Worm (Caenorhabditis elegans) whole organism, L4 larva: ENCODE measurements around the gene nspe-5.

ENCODE experiments used
- F26F4.8 ChIP-seq: fragments of 200-800 bp; sonication (Bioruptor generic); conservative IDR thresholded peaks from 2 replicates; pipeline ENCODE4 v1.3.6; 2022; ENCODE audit warnings: missing genetic modification characterization, missing compliant biosample characterization
- F37D6.2 ChIP-seq: sonication (generic microtip); optimal IDR thresholded peaks from 2 replicates; lab custom pipeline; 2016; ENCODE audit warnings: mild to moderate bottlenecking, missing genetic modification characterization, missing compliant biosample characterization
- T20F7.1 ChIP-seq: fragments of 200-800 bp; sonication (Bioruptor generic); optimal IDR thresholded peaks from 2 replicates; lab custom pipeline; 2018; ENCODE audit warnings: mild to moderate bottlenecking, missing genetic modification characterization, missing compliant biosample characterization
- Y105C5A.15 ChIP-seq: fragments of 200-800 bp; sonication (Bioruptor generic); IDR thresholded peaks from 2 replicates; pipeline ENCODE4 v1.3.6; 2022; ENCODE audit warnings: missing genetic modification characterization, missing compliant biosample characterization
- Y48G9A.11 ChIP-seq: fragments of 200-800 bp; sonication (Bioruptor generic); IDR thresholded peaks from 2 replicates; pipeline ENCODE4 v1.3.6; 2022; ENCODE audit warnings: missing genetic modification reagents, missing genetic modification characterization, missing compliant biosample characterization
- Y5F2A.4 ChIP-seq: fragments of 200-800 bp; sonication (Bioruptor generic); optimal IDR thresholded peaks from 2 replicates; lab custom pipeline; 2018; ENCODE audit warnings: mild to moderate bottlenecking, missing genetic modification characterization, missing compliant biosample characterization
- ZK337.2 ChIP-seq: fragments of 200-800 bp; sonication (Bioruptor generic); IDR thresholded peaks from 2 replicates; pipeline ENCODE4 v1.3.6; 2022; ENCODE audit warnings: missing genetic modification reagents, missing genetic modification characterization, missing compliant biosample characterization
- ZK546.5 ChIP-seq, 2 experiments: sonication (generic microtip); optimal IDR thresholded peaks; 2 replicates each; lab custom pipeline; 2017; ENCODE audit warnings: missing biosample characterization in 2 of 2, missing genetic modification characterization in 2 of 2
- aly-2 ChIP-seq: sonication (generic microtip); optimal IDR thresholded peaks from 2 replicates; lab custom pipeline; 2018; ENCODE audit warnings: missing biosample characterization, missing genetic modification characterization
- ceh-20 ChIP-seq: fragments of 200-800 bp; sonication (Bioruptor generic); IDR thresholded peaks from 2 replicates; pipeline ENCODE4 v1.3.6; 2022; ENCODE audit warnings: missing genetic modification reagents, missing genetic modification characterization, missing compliant biosample characterization
- ceh-28 ChIP-seq: fragments of 150-350 bp; optimal IDR thresholded peaks from 2 replicates; lab custom pipeline; 2014; ENCODE audit warnings: missing biosample characterization, missing genetic modification reagents, missing genetic modification characterization
- cey-2 ChIP-seq: sonication (generic microtip); optimal IDR thresholded peaks from 3 replicates; lab custom pipeline; 2017; ENCODE audit warnings: missing genetic modification characterization, mild to moderate bottlenecking, missing compliant biosample characterization, antibody characterized with exemption, borderline replicate concordance; ENCODE audit not compliant: insufficient read depth
- daf-12 ChIP-seq: fragments of 150-350 bp; optimal IDR thresholded peaks from 2 replicates; lab custom pipeline; 2014; ENCODE audit warnings: missing biosample characterization, missing genetic modification reagents, missing genetic modification characterization
- dmd-8 ChIP-seq: fragments of 200-800 bp; sonication (Bioruptor generic); IDR thresholded peaks from 2 replicates; pipeline ENCODE4 v1.3.6; 2022; ENCODE audit warnings: missing genetic modification characterization, missing compliant biosample characterization
- dpl-1 ChIP-seq: fragments of 150-350 bp; optimal IDR thresholded peaks from 2 replicates; lab custom pipeline; 2014; ENCODE audit warnings: missing biosample characterization, missing genetic modification reagents, missing genetic modification characterization
- dve-1 ChIP-seq: sonication (generic microtip); optimal IDR thresholded peaks from 2 replicates; lab custom pipeline; 2017; ENCODE audit warnings: antibody characterized with exemption, mild to moderate bottlenecking, missing genetic modification characterization, missing compliant biosample characterization; ENCODE audit not compliant: insufficient read depth
- egl-43 ChIP-seq: fragments of 200-800 bp; sonication (Bioruptor generic); IDR thresholded peaks from 2 replicates; pipeline ENCODE4 v1.3.6; 2022; ENCODE audit warnings: missing genetic modification reagents, missing genetic modification characterization, missing compliant biosample characterization
- gei-8 ChIP-seq: fragments of 200-800 bp; sonication (Bioruptor generic); optimal IDR thresholded peaks from 2 replicates; lab custom pipeline; 2018; ENCODE audit warnings: mild to moderate bottlenecking, missing genetic modification characterization, missing compliant biosample characterization
- hif-1 ChIP-seq, 2 experiments: sonication (generic microtip); optimal IDR thresholded peaks; 2 replicates each; lab custom pipeline; 2016 to 2017; ENCODE audit warnings: missing compliant biosample characterization in 2 of 2, missing genetic modification characterization in 2 of 2, missing genetic modification reagents in 2 of 2, missing genotype in 2 of 2, mild to moderate bottlenecking in 1 of 2
- hlh-11 ChIP-seq: fragments of 200-800 bp; sonication (Bioruptor generic); optimal IDR thresholded peaks from 2 replicates; lab custom pipeline; 2018; ENCODE audit warnings: mild to moderate bottlenecking, missing genetic modification characterization, missing compliant biosample characterization
- hlh-30 ChIP-seq: sonication (generic microtip); optimal IDR thresholded peaks from 2 replicates; lab custom pipeline; 2017; ENCODE audit warnings: antibody characterized with exemption, mild to moderate bottlenecking, missing genetic modification characterization, missing compliant biosample characterization; ENCODE audit not compliant: insufficient read depth
- jun-1 ChIP-seq: fragments of 150-350 bp; optimal IDR thresholded peaks from 2 replicates; lab custom pipeline; 2014; ENCODE audit warnings: missing biosample characterization, missing genetic modification reagents, missing genetic modification characterization
- lim-7 ChIP-seq: fragments of 200-800 bp; sonication (Bioruptor generic); IDR thresholded peaks from 2 replicates; pipeline ENCODE4 v1.3.6; 2022; ENCODE audit warnings: missing genetic modification characterization, missing compliant biosample characterization
- lin-1 ChIP-seq: fragments of 200-800 bp; sonication (Bioruptor generic); IDR thresholded peaks from 2 replicates; pipeline ENCODE4 v1.3.6; 2022; ENCODE audit warnings: missing genetic modification reagents, missing genetic modification characterization, missing compliant biosample characterization
- lin-15B ChIP-seq: fragments of 150-350 bp; sonication (generic microtip); optimal IDR thresholded peaks from 3 replicates; lab custom pipeline; 2014; ENCODE audit warnings: missing biosample characterization, missing genetic modification characterization
- lin-38 ChIP-seq: fragments of 200-800 bp; sonication (Bioruptor generic); IDR thresholded peaks from 2 replicates; pipeline ENCODE4 v1.3.6; 2022; ENCODE audit warnings: missing genetic modification reagents, missing genetic modification characterization, missing compliant biosample characterization
- lir-3 ChIP-seq: sonication (generic microtip); optimal IDR thresholded peaks from 2 replicates; lab custom pipeline; 2016; ENCODE audit warnings: mild to moderate bottlenecking, missing genetic modification characterization, missing compliant biosample characterization
- madf-5 ChIP-seq, 2 experiments: fragments of 200-800 bp; sonication (Bioruptor generic); IDR thresholded peaks; 2 replicates each; pipeline ENCODE4 v1.3.6; 2022; ENCODE audit warnings: missing compliant biosample characterization in 2 of 2, missing genetic modification characterization in 2 of 2
- mdl-1 ChIP-seq, 2 experiments: fragments of 150-350 bp in 1 of 2; sonication (generic microtip) in 1 of 2; optimal IDR thresholded peaks; 2 replicates each; lab custom pipeline; 2014 to 2017; ENCODE audit warnings: missing biosample characterization in 2 of 2, missing genetic modification characterization in 2 of 2
- mdt-29 ChIP-seq: fragments of 200-800 bp; sonication (Bioruptor generic); IDR thresholded peaks from 2 replicates; pipeline ENCODE4 v1.3.6; 2022; ENCODE audit warnings: missing genetic modification reagents, missing genetic modification characterization, missing compliant biosample characterization
- nhr-111 ChIP-seq: fragments of 200-800 bp; sonication (Bioruptor generic); optimal IDR thresholded peaks from 2 replicates; lab custom pipeline; 2018; ENCODE audit warnings: mild to moderate bottlenecking, missing genetic modification characterization, missing compliant biosample characterization
- nhr-237 ChIP-seq: sonication (generic microtip); optimal IDR thresholded peaks from 2 replicates; lab custom pipeline; 2017; ENCODE audit warnings: missing biosample characterization, missing genetic modification characterization
- nhr-25 ChIP-seq: sonication (generic microtip); optimal IDR thresholded peaks from 2 replicates; lab custom pipeline; 2017; ENCODE audit warnings: missing genetic modification characterization, mild to moderate bottlenecking, missing compliant biosample characterization, antibody characterized with exemption, moderate library complexity, borderline replicate concordance; ENCODE audit not compliant: insufficient read depth
- saeg-2 ChIP-seq: fragments of 200-800 bp; sonication (Bioruptor generic); IDR thresholded peaks from 2 replicates; pipeline ENCODE4 v1.3.6; 2022; ENCODE audit warnings: missing genetic modification reagents, missing genetic modification characterization, missing compliant biosample characterization
- sdz-12 ChIP-seq: fragments of 200-800 bp; sonication (Bioruptor generic); optimal IDR thresholded peaks from 2 replicates; lab custom pipeline; 2018; ENCODE audit warnings: mild to moderate bottlenecking, missing genetic modification characterization, missing compliant biosample characterization
- snpc-4 ChIP-seq: fragments of 150-350 bp; optimal IDR thresholded peaks from 2 replicates; lab custom pipeline; 2014; ENCODE audit warnings: missing biosample characterization, missing genetic modification characterization
- spr-1 ChIP-seq: sonication (generic microtip); optimal IDR thresholded peaks from 2 replicates; lab custom pipeline; 2016; ENCODE audit warnings: mild to moderate bottlenecking, missing genetic modification characterization, missing compliant biosample characterization
- spr-3 ChIP-seq: fragments of 200-800 bp; sonication (Bioruptor generic); optimal IDR thresholded peaks from 2 replicates; lab custom pipeline; 2018; ENCODE audit warnings: mild to moderate bottlenecking, missing genetic modification characterization, missing compliant biosample characterization
- unc-62 ChIP-seq, 3 experiments: fragments of 150-350 bp in 1 of 3; sonication (generic microtip); optimal IDR thresholded peaks in 2 of 3; peaks in 1 of 3; 1 replicate in 1 of 3; 2 replicates in 2 of 3; lab custom pipeline; 2014 to 2017; ENCODE audit warnings: missing biosample characterization in 3 of 3, missing genetic modification characterization in 3 of 3, missing genetic modification reagents in 3 of 3, missing genotype in 1 of 3
- ztf-7 ChIP-seq: fragments of 150-350 bp; optimal IDR thresholded peaks from 2 replicates; lab custom pipeline; 2014; ENCODE audit warnings: missing biosample characterization, missing genetic modification characterization

Gene nspe-5

DNA sequence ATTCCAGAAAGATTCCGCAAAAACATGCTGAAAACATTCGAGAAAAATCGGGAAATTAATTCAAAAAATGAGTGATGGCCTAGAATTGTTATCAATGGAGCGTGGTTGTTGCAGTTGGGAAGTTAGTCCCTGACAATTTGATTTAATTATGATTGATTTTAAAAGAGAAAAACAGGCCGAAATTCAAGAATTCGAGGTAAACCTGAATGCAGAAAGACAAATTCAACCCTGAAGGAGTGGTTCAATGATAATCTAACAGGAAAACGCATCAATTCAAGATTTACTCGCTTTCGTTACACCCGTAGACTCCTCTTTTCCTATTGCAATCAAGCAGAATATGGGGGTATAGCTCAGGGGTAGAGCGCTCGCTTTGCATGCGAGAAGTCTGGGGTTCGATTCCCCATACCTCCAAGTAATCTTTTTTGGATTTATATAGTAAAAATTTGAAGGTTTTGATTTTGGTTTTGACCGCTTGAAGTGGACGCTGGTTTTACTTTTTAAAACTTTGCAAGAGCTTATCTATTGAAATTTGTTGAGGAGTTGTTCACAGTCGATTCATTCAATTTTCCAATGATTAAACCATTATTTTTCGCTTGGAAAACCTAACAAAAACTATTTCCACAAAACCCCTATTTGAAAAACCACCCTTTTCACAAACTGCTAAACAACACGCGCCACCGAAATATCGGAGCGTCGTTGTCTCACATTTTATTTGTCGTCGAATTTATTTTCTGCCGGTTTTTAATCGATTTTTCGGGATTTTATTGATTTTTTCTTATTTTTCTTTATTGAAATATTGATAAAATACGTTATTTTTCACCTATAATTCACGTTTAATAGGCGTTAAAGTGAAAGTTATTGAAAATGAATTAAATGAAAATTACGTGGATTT, 49.6 kb downstream of the nspe-5 start (continued):
- TF ChIP-seq hlh-30 (tag; lab: Kevin White, UChicago) (peak; percentile 44), T20F7.1 (peak; percentile 96), hlh-11 (tag; lab: Kevin White, UChicago) (peak; percentile 49), dve-1 (tag; lab: Kevin White, UChicago) (peak; percentile 67), daf-12 (tag; lab: Kevin White, UChicago) (no peak), dpl-1 (GFP tag; lab: Kevin White, UChicago) (peak; percentile 84), snpc-4 (no peak), hif-1 (tag; optimal IDR thresholded peaks at IDR 0.05; lab: Kevin White, UChicago) (peak in 1 of 2 experiments; percentile 83), jun-1 (tag; lab: Kevin White, UChicago) (no peak), madf-5 (GFP tag; IDR thresholded peaks at IDR 0.05; lab: Robert Waterston, UW) (peak; percentile 38 to 71; a peak in 1 of 4 replicates), ZK546.5 (tag; optimal IDR thresholded peaks at IDR 0.05; lab: Kevin White, UChicago) (no peak), nhr-25 (tag; lab: Kevin White, UChicago) (no peak), F37D6.2 (tag; lab: Kevin White, UChicago) (peak; percentile 17), Y105C5A.15 (GFP tag; lab: Robert Waterston, UW) (0 out of 2 replicates have a peak, but pooled peaks have one; percentile 56), spr-3 (GFP tag; lab: Kevin White, UChicago) (peak; percentile 85), Y5F2A.4 (GFP tag; lab: Kevin White, UChicago) (peak; percentile 32), lir-3 (peak; percentile 58), lin-1 (GFP tag; lab: Robert Waterston, UW) (0 out of 2 replicates have a peak, but pooled peaks have one; percentile 24), mdl-1 (tag; optimal IDR thresholded peaks at IDR 0.05; lab: Kevin White, UChicago) (no peak), cey-2 (tag; lab: Kevin White, UChicago) (no peak), nhr-237 (tag; lab: Kevin White, UChicago) (no peak), egl-43 (GFP tag; lab: Robert Waterston, UW) (peak; percentile 93), ZK337.2 (GFP tag; lab: Robert Waterston, UW) (peak; percentile 66; the same call in 1 of the 2 replicates), gei-8 (peak; percentile 71), lin-38 (GFP tag; lab: Robert Waterston, UW) (peak; percentile 97), aly-2 (tag; lab: Kevin White, UChicago) (no peak), mdt-29 (GFP tag; lab: Robert Waterston, UW) (peak; percentile 69; the same call in 1 of the 2 replicates), ceh-20 (peak; percentile 49; the same call in 1 of the 2 replicates), ztf-7 (tag; lab: Kevin White, UChicago) (peak; percentile 59), spr-1 (tag; lab: Kevin White, UChicago) (peak; percentile 81), saeg-2 (GFP tag; lab: Robert Waterston, UW) (no peak), lim-7 (peak; percentile 94), Y48G9A.11 (GFP tag; lab: Robert Waterston, UW) (peak; percentile 90), ceh-28 (tag; lab: Kevin White, UChicago) (peak; percentile 66), nhr-111 (GFP tag; lab: Kevin White, UChicago) (peak; percentile 78), lin-15B (tag; lab: Kevin White, UChicago) (peak; percentile 67), sdz-12 (GFP tag; lab: Kevin White, UChicago) (peak; percentile 64), dmd-8 (GFP tag; lab: Robert Waterston, UW) (peak; percentile 80; the same call in 1 of the 2 replicates), unc-62 (GFP tag; optimal IDR thresholded peaks at IDR 0.05 in 1 of 2; lab: Kevin White, UChicago) (no peak), unc-62 (tag; optimal IDR thresholded peaks at IDR 0.05; lab: Kevin White, UChicago) (no peak), F26F4.8 (GFP tag; lab: Robert Waterston, UW) (peak; percentile 79; the same call in 1 of the 2 replicates)
